Worm (Caenorhabditis elegans): ENCODE results near the gene C08F1.10.

DNA sequence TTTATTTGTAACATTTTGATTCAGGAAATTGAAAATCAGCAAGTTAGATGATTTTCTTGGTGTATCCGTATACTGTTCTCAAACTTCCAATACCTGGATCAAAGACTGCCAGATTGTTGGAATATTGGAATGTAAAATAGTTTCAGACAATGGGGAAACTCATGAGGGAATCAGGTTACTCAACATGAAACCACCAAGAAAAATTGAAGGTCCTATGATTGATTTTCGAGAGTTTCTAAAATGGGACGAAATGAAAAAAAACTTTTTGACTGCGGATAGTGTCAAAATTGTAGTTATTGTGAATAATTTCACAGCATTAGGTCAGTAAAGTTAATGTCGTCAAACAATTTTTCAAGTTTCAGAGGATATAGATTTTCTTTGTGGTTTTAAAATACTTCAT, 14.3 kb downstream of the C08F1.10 start, which contains the start of gene math-3:
- no peak for TF ChIP-seq blmp-1 (tag; optimal IDR thresholded peaks at IDR 0.05; ENCODE audit: insufficient read depth)
- no peak for TF ChIP-seq elt-1 (tag; optimal IDR thresholded peaks at IDR 0.05)
- TF ChIP-seq lsy-2 (tag; optimal IDR thresholded peaks at IDR 0.05): no peak
- no peak for TF ChIP-seq ZK546.5 (tag; optimal IDR thresholded peaks at IDR 0.05)
- no peak for TF ChIP-seq ztf-11 (tag; optimal IDR thresholded peaks at IDR 0.05)

Data from whole organism, L2 larva.